Worm (Caenorhabditis elegans) whole organism, L4 larva: Measurements from ENCODE around the gene srx-47.

ENCODE experiments used
- D1046.2 ChIP-seq: fragments of 200-800 bp; sonication (Bioruptor generic); IDR thresholded peaks from 2 replicates; pipeline ENCODE4 v1.3.6; 2022; ENCODE audit warnings: missing genetic modification characterization, missing compliant biosample characterization
- F10B5.3 ChIP-seq: sonication (generic microtip); optimal IDR thresholded peaks from 2 replicates; lab custom pipeline; 2016; ENCODE audit warnings: mild to moderate bottlenecking, missing genetic modification characterization, missing compliant biosample characterization
- F26F4.8 ChIP-seq: fragments of 200-800 bp; sonication (Bioruptor generic); conservative IDR thresholded peaks from 2 replicates; pipeline ENCODE4 v1.3.6; 2022; ENCODE audit warnings: missing genetic modification characterization, missing compliant biosample characterization
- T26A8.4 ChIP-seq: fragments of 200-800 bp; sonication (Bioruptor generic); IDR thresholded peaks from 2 replicates; pipeline ENCODE4 v1.3.6; 2022; ENCODE audit warnings: missing genetic modification characterization, missing compliant biosample characterization
- Y105C5A.15 ChIP-seq: fragments of 200-800 bp; sonication (Bioruptor generic); IDR thresholded peaks from 2 replicates; pipeline ENCODE4 v1.3.6; 2022; ENCODE audit warnings: missing genetic modification characterization, missing compliant biosample characterization
- ZK337.2 ChIP-seq: fragments of 200-800 bp; sonication (Bioruptor generic); IDR thresholded peaks from 2 replicates; pipeline ENCODE4 v1.3.6; 2022; ENCODE audit warnings: missing genetic modification reagents, missing genetic modification characterization, missing compliant biosample characterization
- aly-2 ChIP-seq: sonication (generic microtip); optimal IDR thresholded peaks from 2 replicates; lab custom pipeline; 2018; ENCODE audit warnings: missing biosample characterization, missing genetic modification characterization
- ama-1 ChIP-seq: fragments of 150-350 bp; optimal IDR thresholded peaks from 2 replicates; lab custom pipeline; 2014; ENCODE audit warnings: inconsistent platforms, mixed read lengths
- ceh-32 ChIP-seq: sonication (generic microtip); optimal IDR thresholded peaks from 2 replicates; lab custom pipeline; 2016; ENCODE audit warnings: mild to moderate bottlenecking, missing genetic modification characterization, missing compliant biosample characterization; ENCODE audit not compliant: poor library complexity
- ceh-62 ChIP-seq: sonication (generic microtip); optimal IDR thresholded peaks from 2 replicates; lab custom pipeline; 2017; ENCODE audit warnings: missing biosample characterization, missing genetic modification characterization
- ces-1 ChIP-seq: fragments of 150-350 bp; sonication (generic microtip); optimal IDR thresholded peaks from 4 replicates; lab custom pipeline; 2014; ENCODE audit warnings: missing biosample characterization, missing genetic modification reagents, missing genetic modification characterization
- cey-2 ChIP-seq: sonication (generic microtip); optimal IDR thresholded peaks from 3 replicates; lab custom pipeline; 2017; ENCODE audit warnings: missing genetic modification characterization, mild to moderate bottlenecking, missing compliant biosample characterization, antibody characterized with exemption, borderline replicate concordance; ENCODE audit not compliant: insufficient read depth
- daf-12 ChIP-seq: fragments of 150-350 bp; optimal IDR thresholded peaks from 2 replicates; lab custom pipeline; 2014; ENCODE audit warnings: missing biosample characterization, missing genetic modification reagents, missing genetic modification characterization
- daf-8 ChIP-seq: fragments of 200-800 bp; sonication (Bioruptor generic); IDR thresholded peaks from 2 replicates; pipeline ENCODE4 v1.3.6; 2022; ENCODE audit warnings: missing genetic modification characterization, missing compliant biosample characterization
- dmd-6 ChIP-seq: fragments of 200-800 bp; sonication (Bioruptor generic); IDR thresholded peaks from 2 replicates; pipeline ENCODE4 v1.3.6; 2022; ENCODE audit warnings: missing genetic modification reagents, missing genetic modification characterization, missing compliant biosample characterization
- dpl-1 ChIP-seq: fragments of 150-350 bp; optimal IDR thresholded peaks from 2 replicates; lab custom pipeline; 2014; ENCODE audit warnings: missing biosample characterization, missing genetic modification reagents, missing genetic modification characterization
- dve-1 ChIP-seq: sonication (generic microtip); optimal IDR thresholded peaks from 2 replicates; lab custom pipeline; 2017; ENCODE audit warnings: antibody characterized with exemption, mild to moderate bottlenecking, missing genetic modification characterization, missing compliant biosample characterization; ENCODE audit not compliant: insufficient read depth
- egl-27 ChIP-seq: sonication (generic microtip); optimal IDR thresholded peaks from 3 replicates; lab custom pipeline; 2017; ENCODE audit warnings: missing biosample characterization, missing genetic modification reagents, missing genetic modification characterization
- egl-43 ChIP-seq: fragments of 200-800 bp; sonication (Bioruptor generic); IDR thresholded peaks from 2 replicates; pipeline ENCODE4 v1.3.6; 2022; ENCODE audit warnings: missing genetic modification reagents, missing genetic modification characterization, missing compliant biosample characterization
- fkh-10 ChIP-seq: fragments of 150-350 bp; optimal IDR thresholded peaks from 2 replicates; lab custom pipeline; 2014; ENCODE audit warnings: missing biosample characterization, missing genetic modification reagents, missing genetic modification characterization
- hlh-30 ChIP-seq: sonication (generic microtip); optimal IDR thresholded peaks from 2 replicates; lab custom pipeline; 2017; ENCODE audit warnings: antibody characterized with exemption, mild to moderate bottlenecking, missing genetic modification characterization, missing compliant biosample characterization; ENCODE audit not compliant: insufficient read depth
- hmg-1.1 ChIP-seq: fragments of 200-800 bp; sonication (Bioruptor generic); IDR thresholded peaks from 2 replicates; pipeline ENCODE4 v1.3.6; 2022; ENCODE audit warnings: missing genetic modification reagents, missing genetic modification characterization, missing compliant biosample characterization
- lim-7 ChIP-seq: fragments of 200-800 bp; sonication (Bioruptor generic); IDR thresholded peaks from 2 replicates; pipeline ENCODE4 v1.3.6; 2022; ENCODE audit warnings: missing genetic modification characterization, missing compliant biosample characterization
- lin-13 ChIP-seq: fragments of 150-350 bp; optimal IDR thresholded peaks from 2 replicates; lab custom pipeline; 2014; ENCODE audit warnings: missing biosample characterization, missing genetic modification reagents, missing genetic modification characterization
- lin-38 ChIP-seq: fragments of 200-800 bp; sonication (Bioruptor generic); IDR thresholded peaks from 2 replicates; pipeline ENCODE4 v1.3.6; 2022; ENCODE audit warnings: missing genetic modification reagents, missing genetic modification characterization, missing compliant biosample characterization
- lin-39 ChIP-seq: fragments of 150-350 bp; optimal IDR thresholded peaks from 2 replicates; lab custom pipeline; 2014; ENCODE audit warnings: missing biosample characterization, missing genetic modification reagents, missing genetic modification characterization
- lsy-2 ChIP-seq, 2 experiments: fragments of 150-350 bp in 1 of 2; sonication (generic microtip) in 1 of 2; optimal IDR thresholded peaks; 2 replicates each; lab custom pipeline; 2014 to 2017; ENCODE audit warnings: missing biosample characterization in 2 of 2, missing genetic modification characterization in 2 of 2
- madf-5 ChIP-seq, 2 experiments: fragments of 200-800 bp; sonication (Bioruptor generic); IDR thresholded peaks; 2 replicates each; pipeline ENCODE4 v1.3.6; 2022; ENCODE audit warnings: missing compliant biosample characterization in 2 of 2, missing genetic modification characterization in 2 of 2
- madf-9 ChIP-seq: fragments of 200-800 bp; sonication (Bioruptor generic); conservative IDR thresholded peaks from 2 replicates; pipeline ENCODE4 v1.3.6; 2022; ENCODE audit warnings: missing genetic modification reagents, missing genetic modification characterization, missing compliant biosample characterization
- mdt-29 ChIP-seq: fragments of 200-800 bp; sonication (Bioruptor generic); IDR thresholded peaks from 2 replicates; pipeline ENCODE4 v1.3.6; 2022; ENCODE audit warnings: missing genetic modification reagents, missing genetic modification characterization, missing compliant biosample characterization
- mep-1 ChIP-seq: fragments of 150-350 bp; sonication (generic microtip); optimal IDR thresholded peaks from 3 replicates; lab custom pipeline; 2014; ENCODE audit warnings: missing biosample characterization, missing genetic modification characterization
- mes-2 ChIP-seq: sonication (generic microtip); optimal IDR thresholded peaks from 2 replicates; lab custom pipeline; 2016; ENCODE audit warnings: missing genotype, mild to moderate bottlenecking, missing genetic modification characterization, missing compliant biosample characterization; ENCODE audit not compliant: poor library complexity, severe bottlenecking
- mxl-2 ChIP-seq: fragments of 200-800 bp; sonication (Bioruptor generic); conservative IDR thresholded peaks from 2 replicates; pipeline ENCODE4 v1.3.6; 2022; ENCODE audit warnings: missing genetic modification reagents, missing genetic modification characterization, missing compliant biosample characterization
- nhr-111 ChIP-seq: fragments of 200-800 bp; sonication (Bioruptor generic); optimal IDR thresholded peaks from 2 replicates; lab custom pipeline; 2018; ENCODE audit warnings: mild to moderate bottlenecking, missing genetic modification characterization, missing compliant biosample characterization
- nhr-237 ChIP-seq: sonication (generic microtip); optimal IDR thresholded peaks from 2 replicates; lab custom pipeline; 2017; ENCODE audit warnings: missing biosample characterization, missing genetic modification characterization
- nhr-25 ChIP-seq: sonication (generic microtip); optimal IDR thresholded peaks from 2 replicates; lab custom pipeline; 2017; ENCODE audit warnings: missing genetic modification characterization, mild to moderate bottlenecking, missing compliant biosample characterization, antibody characterized with exemption, moderate library complexity, borderline replicate concordance; ENCODE audit not compliant: insufficient read depth
- nhr-28 ChIP-seq: fragments of 150-350 bp; optimal IDR thresholded peaks from 2 replicates; lab custom pipeline; 2014; ENCODE audit warnings: missing biosample characterization, missing genetic modification characterization
- nhr-42 ChIP-seq: fragments of 200-800 bp; sonication (Bioruptor generic); IDR thresholded peaks from 2 replicates; pipeline ENCODE4 v1.3.6; 2022; ENCODE audit warnings: missing genetic modification characterization, missing compliant biosample characterization
- nhr-76 ChIP-seq: fragments of 150-350 bp; optimal IDR thresholded peaks from 2 replicates; lab custom pipeline; 2014; ENCODE audit warnings: missing biosample characterization, missing genetic modification characterization
- rbr-2 ChIP-seq: sonication (generic microtip); optimal IDR thresholded peaks from 2 replicates; lab custom pipeline; 2016; ENCODE audit warnings: missing genotype, missing genetic modification characterization, missing compliant biosample characterization
- set-16 ChIP-seq: fragments of 200-800 bp; sonication (Bioruptor generic); IDR thresholded peaks from 2 replicates; pipeline ENCODE4 v1.3.6; 2022; ENCODE audit warnings: missing genetic modification reagents, missing genetic modification characterization, missing compliant biosample characterization
- tag-97 ChIP-seq: fragments of 200-800 bp; sonication (Bioruptor generic); IDR thresholded peaks from 2 replicates; pipeline ENCODE4 v1.3.6; 2022; ENCODE audit warnings: missing genetic modification characterization, missing compliant biosample characterization
- tra-1 ChIP-seq: fragments of 200-800 bp; sonication (Bioruptor generic); IDR thresholded peaks from 2 replicates; pipeline ENCODE4 v1.3.6; 2022; ENCODE audit warnings: missing genetic modification reagents, missing genetic modification characterization, missing compliant biosample characterization
- unc-39 ChIP-seq: sonication (generic microtip); optimal IDR thresholded peaks from 2 replicates; lab custom pipeline; 2017; ENCODE audit warnings: missing biosample characterization, missing genetic modification characterization
- vab-7 ChIP-seq: fragments of 200-800 bp; sonication (Bioruptor generic); IDR thresholded peaks from 2 replicates; pipeline ENCODE4 v1.3.6; 2022; ENCODE audit warnings: missing genetic modification reagents, missing genetic modification characterization, missing compliant biosample characterization
- zag-1 ChIP-seq: fragments of 150-350 bp; optimal IDR thresholded peaks from 2 replicates; lab custom pipeline; 2014; ENCODE audit warnings: missing biosample characterization, missing genetic modification characterization
- zfp-3 ChIP-seq: fragments of 200-800 bp; sonication (Bioruptor generic); conservative IDR thresholded peaks from 2 replicates; pipeline ENCODE4 v1.3.6; 2022; ENCODE audit warnings: missing genetic modification reagents, missing genetic modification characterization, missing compliant biosample characterization
- zip-11 ChIP-seq: fragments of 200-800 bp; sonication (Bioruptor generic); IDR thresholded peaks from 2 replicates; pipeline ENCODE4 v1.3.6; 2022; ENCODE audit warnings: missing genetic modification characterization, missing compliant biosample characterization
- ztf-7 ChIP-seq: fragments of 150-350 bp; optimal IDR thresholded peaks from 2 replicates; lab custom pipeline; 2014; ENCODE audit warnings: missing biosample characterization, missing genetic modification characterization

srx-47 gene

ce11 chrV:9339292-9339691, 10.5 kb upstream of the srx-47 start:
- TF ChIP-seq F26F4.8 (GFP tag; lab: Robert Waterston, UW) (0 out of 2 replicates have a peak, but pooled peaks have one; percentile 8), mxl-2 (GFP tag; lab: Robert Waterston, UW) (peak; percentile 30; the same call in 1 of the 2 replicates), T26A8.4 (GFP tag; lab: Robert Waterston, UW) (peak; percentile 65), zfp-3 (GFP tag; lab: Robert Waterston, UW) (peak; percentile 69; the same call in 1 of the 2 replicates), madf-5 (GFP tag; IDR thresholded peaks at IDR 0.05; lab: Robert Waterston, UW) (0 out of 4 replicates have a peak, but pooled peaks of 1 of the 2 experiments have one; percentile 55), mdt-29 (0 out of 2 replicates have a peak, but pooled peaks have one; percentile 37), zip-11 (GFP tag; lab: Robert Waterston, UW) (0 out of 2 replicates have a peak, but pooled peaks have one; percentile 47), egl-43 (peak; percentile 81), lin-38 (peak; percentile 42; the same call in 1 of the 2 replicates)

DNA sequence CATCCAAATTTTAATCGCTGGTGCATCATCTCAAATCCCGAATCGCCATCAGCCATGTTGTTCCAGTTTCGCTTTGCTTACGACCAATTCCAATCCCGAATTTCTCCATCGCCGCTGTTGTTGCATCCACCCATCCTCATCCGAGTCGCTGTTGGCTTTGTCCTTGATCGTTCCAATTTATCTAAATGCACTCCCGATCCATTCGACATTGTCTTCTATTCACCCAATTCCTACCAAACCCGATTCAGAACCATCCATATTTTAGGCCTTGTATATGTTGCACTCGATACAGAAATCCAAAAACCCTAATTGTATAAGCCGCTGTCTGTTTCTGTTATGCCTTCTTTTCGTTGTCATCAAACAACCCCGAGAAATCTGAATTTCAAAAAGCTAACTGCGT, 9.5 kb upstream of the srx-47 start:
- no peak for TF ChIP-seq daf-12
- no peak for TF ChIP-seq nhr-111 (GFP tag; lab: Kevin White, UChicago)
- TF ChIP-seq nhr-76 (tag; lab: Kevin White, UChicago): no peak
- no peak for TF ChIP-seq set-16 (GFP tag; lab: Robert Waterston, UW)
- TF ChIP-seq dve-1 (tag; lab: Kevin White, UChicago): no peak
- TF ChIP-seq ceh-32 (tag; lab: Kevin White, UChicago): no peak
- no peak for TF ChIP-seq ZK337.2 (GFP tag; lab: Robert Waterston, UW)
- no peak for TF ChIP-seq unc-39 (tag; lab: Kevin White, UChicago)
- no peak for TF ChIP-seq F26F4.8 (GFP tag; lab: Robert Waterston, UW)
- TF ChIP-seq vab-7 (GFP tag; lab: Robert Waterston, UW): peak; percentile 58
- TF ChIP-seq tag-97 (GFP tag; lab: Robert Waterston, UW): no peak
- no peak for TF ChIP-seq fkh-10 (GFP tag; lab: Kevin White, UChicago)
- peak; percentile 24 for TF ChIP-seq ama-1
- TF ChIP-seq lim-7: no peak
- TF ChIP-seq rbr-2 (tag; lab: Kevin White, UChicago): peak; percentile 11
- no peak for TF ChIP-seq F10B5.3 (tag; lab: Kevin White, UChicago)
- TF ChIP-seq lin-38: peak; percentile 78
- no peak for TF ChIP-seq zag-1 (tag; lab: Kevin White, UChicago)
- no peak for TF ChIP-seq Y105C5A.15
- TF ChIP-seq ceh-62: no peak
- TF ChIP-seq dpl-1 (GFP tag; lab: Kevin White, UChicago): no peak
- no peak for TF ChIP-seq nhr-25 (tag; lab: Kevin White, UChicago)
- peak; percentile 45; the same call in 1 of the 2 replicates for TF ChIP-seq madf-9
- peak; percentile 73; the same call in 1 of the 2 replicates for TF ChIP-seq tra-1
- TF ChIP-seq cey-2: no peak
- no peak for TF ChIP-seq nhr-237 (tag; lab: Kevin White, UChicago)
- TF ChIP-seq nhr-28 (tag; lab: Kevin White, UChicago): no peak
- TF ChIP-seq lin-39 (tag; lab: Kevin White, UChicago): no peak
- TF ChIP-seq egl-27 (tag; lab: Kevin White, UChicago): no peak
- TF ChIP-seq ces-1: no peak
- TF ChIP-seq hmg-1.1: peak; percentile 55
- no peak for TF ChIP-seq mep-1 (tag; lab: Kevin White, UChicago)
- TF ChIP-seq dmd-6 (GFP tag; lab: Robert Waterston, UW): no peak; the same call in none of the 2 replicates
- no peak for TF ChIP-seq aly-2
- no peak for TF ChIP-seq lin-13
- peak; percentile 88 for TF ChIP-seq nhr-42 (GFP tag; lab: Robert Waterston, UW)
- no peak for TF ChIP-seq daf-8
- TF ChIP-seq ztf-7 (tag; lab: Kevin White, UChicago): no peak
- peak; percentile 64; the same call in 1 of the 2 replicates for TF ChIP-seq D1046.2 (GFP tag; lab: Robert Waterston, UW)
- no peak for TF ChIP-seq mes-2 (tag; lab: Kevin White, UChicago)
- no peak for TF ChIP-seq lsy-2 (tag; optimal IDR thresholded peaks at IDR 0.05; lab: Kevin White, UChicago)
- no peak for TF ChIP-seq hlh-30
